Fruit fly (Drosophila melanogaster) S2 (cell line): ENCODE data around the gene CG44532.

Experiments used
- CG8478 ChIP-seq: fragments of >200 bp; optimal IDR thresholded peaks from 2 replicates; lab custom pipeline; 2018
- CTCF ChIP-seq, 2 experiments: fragments of >200 bp; optimal IDR thresholded peaks; 2 replicates each; lab custom pipeline; 2018

DNA sequence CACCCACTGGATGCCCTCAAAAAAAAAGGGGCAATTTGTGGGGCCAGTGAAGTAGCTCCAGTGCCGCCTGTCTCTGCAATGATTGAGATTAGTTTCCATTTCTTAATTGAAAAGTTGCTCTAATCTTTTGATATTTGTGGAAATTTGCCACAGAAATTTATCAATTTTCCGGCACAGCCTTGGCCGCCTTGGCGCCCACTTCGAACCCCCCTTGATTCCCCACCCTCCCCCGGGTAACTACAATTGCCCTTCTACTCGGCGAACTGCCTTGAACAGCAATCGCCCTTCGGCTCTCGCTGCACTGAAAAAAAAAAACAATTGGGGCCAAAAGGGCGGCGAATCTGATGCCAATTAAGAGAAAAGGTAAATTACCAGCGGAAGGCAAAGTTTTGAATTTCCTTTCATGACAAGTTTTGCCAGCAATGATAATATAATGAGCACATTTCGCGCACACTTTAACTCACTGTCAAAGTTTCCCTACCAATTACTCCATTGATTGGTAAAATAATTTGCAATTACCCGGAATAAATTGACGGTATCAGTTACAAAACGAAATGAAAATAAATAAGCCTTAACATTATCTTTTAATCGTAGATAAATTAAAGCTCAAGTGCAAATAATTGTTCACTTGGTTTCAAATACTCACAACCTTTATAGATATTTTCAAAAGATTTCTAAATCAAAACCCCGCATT is 42.1 kb upstream of the CG44532 start:
- TF ChIP-seq CTCF (optimal IDR thresholded peaks at IDR 0.05; lab: Kevin White, UChicago) (no peak), CG8478 (no peak)
